Fruit fly (Drosophila melanogaster) whole organism, prepupa: Measurements from ENCODE around the gene SdhBL.
A peak's percentile ranks its signal among the peaks of the same experiment; 100 is the strongest.

ENCODE experiments used
- Blimp-1 ChIP-seq: fragments of 200-800 bp; sonication (Bioruptor generic); optimal IDR thresholded peaks from 3 replicates; lab custom pipeline; 2017; ENCODE audit warnings: missing biosample characterization, missing genetic modification characterization, mild to moderate bottlenecking, moderate library complexity, missing genetic modification reagents
- CG10631 ChIP-seq: fragments of 200-800 bp; sonication (Bioruptor generic); optimal IDR thresholded peaks from 2 replicates; lab custom pipeline; 2016; ENCODE audit warnings: missing biosample characterization, missing genetic modification characterization
- CG10669 ChIP-seq: fragments of 200-800 bp; sonication (Bioruptor generic); optimal IDR thresholded peaks from 3 replicates; lab custom pipeline; 2018; ENCODE audit warnings: missing biosample characterization, mild to moderate bottlenecking, missing genetic modification characterization, moderate library complexity
- CG11294 ChIP-seq: fragments of 200-800 bp; sonication (Bioruptor generic); IDR thresholded peaks from 2 replicates; pipeline ENCODE4 v1.3.6; 2022; ENCODE audit warnings: missing biosample characterization, missing genetic modification characterization
- CG11762 ChIP-seq: fragments of 200-800 bp; sonication (Bioruptor generic); optimal IDR thresholded peaks from 3 replicates; lab custom pipeline; 2016; ENCODE audit warnings: missing biosample characterization, missing genetic modification characterization; ENCODE audit not compliant: insufficient read depth
- CG15336 ChIP-seq: fragments of 200-800 bp; sonication (Bioruptor generic); IDR thresholded peaks from 2 replicates; pipeline ENCODE4 v1.3.6; 2022; ENCODE audit warnings: missing biosample characterization, missing genetic modification characterization
- CG1621 ChIP-seq: fragments of 200-800 bp; sonication (Bioruptor generic); optimal IDR thresholded peaks from 3 replicates; lab custom pipeline; 2018; ENCODE audit warnings: missing biosample characterization, mild to moderate bottlenecking, missing genetic modification characterization
- CG16779 ChIP-seq: fragments of 200-800 bp; sonication (Bioruptor generic); optimal IDR thresholded peaks from 3 replicates; lab custom pipeline; 2017; ENCODE audit warnings: missing biosample characterization, mild to moderate bottlenecking, missing genetic modification characterization
- CG3032 ChIP-seq: fragments of 200-800 bp; optimal IDR thresholded peaks from 2 replicates; lab custom pipeline; 2019; ENCODE audit warnings: missing biosample characterization, mild to moderate bottlenecking, missing genetic modification characterization, moderate library complexity
- CG32006 ChIP-seq: fragments of 200-800 bp; sonication (Bioruptor generic); optimal IDR thresholded peaks from 3 replicates; lab custom pipeline; 2017; ENCODE audit warnings: missing biosample characterization, mild to moderate bottlenecking, missing genetic modification characterization
- CG3919 ChIP-seq: fragments of 200-800 bp; sonication (Bioruptor generic); optimal IDR thresholded peaks from 3 replicates; lab custom pipeline; 2016; ENCODE audit warnings: missing biosample characterization, missing genetic modification characterization
- CG4318 ChIP-seq: fragments of 200-800 bp; sonication (Bioruptor generic); optimal IDR thresholded peaks from 3 replicates; lab custom pipeline; 2017; ENCODE audit warnings: missing biosample characterization, mild to moderate bottlenecking, missing genetic modification characterization
- CG6163 ChIP-seq: fragments of 200-800 bp; sonication (Bioruptor generic); IDR thresholded peaks from 3 replicates; pipeline ENCODE4 v1.3.6; 2022; ENCODE audit warnings: missing biosample characterization, missing genetic modification characterization
- CG6276 ChIP-seq: fragments of 200-800 bp; sonication (Bioruptor generic); optimal IDR thresholded peaks from 2 replicates; lab custom pipeline; 2017; ENCODE audit warnings: missing biosample characterization, mild to moderate bottlenecking, missing genetic modification characterization
- CG6808 ChIP-seq: fragments of 200-800 bp; sonication (Bioruptor generic); optimal IDR thresholded peaks from 3 replicates; lab custom pipeline; 2017; ENCODE audit warnings: missing biosample characterization, missing genetic modification characterization, mild to moderate bottlenecking, moderate library complexity, missing genetic modification reagents
- CG7368 ChIP-seq: fragments of 200-800 bp; sonication (Bioruptor generic); optimal IDR thresholded peaks from 3 replicates; lab custom pipeline; 2016; ENCODE audit warnings: missing biosample characterization, missing genetic modification characterization
- CG8119 ChIP-seq: fragments of 200-800 bp; sonication (Bioruptor generic); IDR thresholded peaks from 3 replicates; pipeline ENCODE4 v1.3.6; 2022; ENCODE audit warnings: missing biosample characterization, missing genetic modification characterization
- CG8319 ChIP-seq: fragments of 200-800 bp; sonication (Bioruptor generic); optimal IDR thresholded peaks from 3 replicates; lab custom pipeline; 2016; ENCODE audit warnings: missing biosample characterization, missing genetic modification characterization
- CG8632 ChIP-seq: fragments of 200-800 bp; sonication (Bioruptor generic); optimal IDR thresholded peaks from 3 replicates; lab custom pipeline; 2016; ENCODE audit warnings: missing biosample characterization, missing genetic modification characterization
- CG9139 ChIP-seq: fragments of 200-800 bp; sonication (Bioruptor generic); optimal IDR thresholded peaks from 3 replicates; lab custom pipeline; 2017; ENCODE audit warnings: missing biosample characterization, mild to moderate bottlenecking, missing genetic modification characterization
- Eip78C ChIP-seq: fragments of 200-800 bp; sonication (Bioruptor generic); peaks from one replicate; lab custom pipeline; 2016; ENCODE audit warnings: missing biosample characterization, missing genetic modification characterization
- Eip93F ChIP-seq: fragments of 200-800 bp; sonication (Bioruptor generic); optimal IDR thresholded peaks from 2 replicates; lab custom pipeline; 2016; ENCODE audit warnings: missing biosample characterization, mild to moderate bottlenecking, missing genetic modification characterization
- Ets21C ChIP-seq: fragments of 200-800 bp; sonication (Bioruptor generic); optimal IDR thresholded peaks from 3 replicates; lab custom pipeline; 2016; ENCODE audit warnings: missing biosample characterization, missing genetic modification characterization
- Ets96B ChIP-seq: fragments of 200-800 bp; optimal IDR thresholded peaks from 2 replicates; lab custom pipeline; 2019; ENCODE audit warnings: missing biosample characterization, mild to moderate bottlenecking, missing genetic modification characterization, moderate library complexity
- Gug ChIP-seq: fragments of 200-800 bp; sonication (Bioruptor generic); IDR thresholded peaks from 2 replicates; pipeline ENCODE4 v1.3.6; 2022; ENCODE audit warnings: missing biosample characterization, missing genetic modification characterization
- Hr38 ChIP-seq: sonication (Bioruptor generic); optimal IDR thresholded peaks from 2 replicates; lab custom pipeline; 2016; ENCODE audit warnings: missing biosample characterization, missing genetic modification characterization
- Hr39 ChIP-seq: fragments of 200-800 bp; sonication (Bioruptor generic); optimal IDR thresholded peaks from 2 replicates; lab custom pipeline; 2016; ENCODE audit warnings: missing biosample characterization, missing genetic modification characterization
- Hr4 ChIP-seq: fragments of 200-800 bp; sonication (Bioruptor generic); optimal IDR thresholded peaks from 3 replicates; lab custom pipeline; 2016; ENCODE audit warnings: missing biosample characterization, missing genetic modification characterization
- Met ChIP-seq: fragments of 200-800 bp; sonication (Bioruptor generic); optimal IDR thresholded peaks from 3 replicates; lab custom pipeline; 2016; ENCODE audit warnings: missing biosample characterization, missing genetic modification characterization
- OdsH ChIP-seq: fragments of 200-800 bp; sonication (Bioruptor generic); optimal IDR thresholded peaks from 3 replicates; lab custom pipeline; 2016; ENCODE audit warnings: missing biosample characterization, missing genetic modification characterization
- Smox ChIP-seq: fragments of 200-800 bp; sonication (Bioruptor generic); optimal IDR thresholded peaks from 3 replicates; lab custom pipeline; 2016; ENCODE audit warnings: missing biosample characterization, missing genetic modification characterization
- Sox14 ChIP-seq: fragments of 200-800 bp; sonication (Bioruptor generic); optimal IDR thresholded peaks from 3 replicates; lab custom pipeline; 2016; ENCODE audit warnings: missing biosample characterization, missing genetic modification characterization
- Sox15 ChIP-seq: fragments of 200-800 bp; sonication (Bioruptor generic); optimal IDR thresholded peaks from 3 replicates; lab custom pipeline; 2016; ENCODE audit warnings: missing biosample characterization, missing genetic modification characterization
- achi ChIP-seq: fragments of 200-800 bp; sonication (Bioruptor generic); optimal IDR thresholded peaks from 3 replicates; lab custom pipeline; 2016; ENCODE audit warnings: missing biosample characterization, missing genetic modification characterization
- cyc ChIP-seq: fragments of 200-800 bp; sonication (Bioruptor generic); optimal IDR thresholded peaks from 3 replicates; lab custom pipeline; 2016; ENCODE audit warnings: missing biosample characterization, missing genetic modification characterization
- dac ChIP-seq: fragments of 200-800 bp; sonication (Bioruptor generic); optimal IDR thresholded peaks from 2 replicates; lab custom pipeline; 2017; ENCODE audit warnings: missing biosample characterization, mild to moderate bottlenecking, missing genetic modification characterization
- dsx ChIP-seq: fragments of 200-800 bp; optimal IDR thresholded peaks from 3 replicates; lab custom pipeline; 2019; ENCODE audit warnings: missing biosample characterization, mild to moderate bottlenecking, missing genetic modification characterization, moderate library complexity; ENCODE audit not compliant: poor library complexity, severe bottlenecking
- eg ChIP-seq: fragments of 200-800 bp; sonication (Bioruptor generic); IDR thresholded peaks from 3 replicates; pipeline ENCODE4 v1.3.6; 2022; ENCODE audit warnings: missing biosample characterization, missing genetic modification characterization
- fd59A ChIP-seq: fragments of 200-800 bp; sonication (Bioruptor generic); optimal IDR thresholded peaks from 2 replicates; lab custom pipeline; 2017; ENCODE audit warnings: missing biosample characterization, mild to moderate bottlenecking, missing genetic modification characterization, missing genetic modification reagents
- fd85E ChIP-seq: fragments of 200-800 bp; sonication (Bioruptor generic); optimal IDR thresholded peaks from 3 replicates; lab custom pipeline; 2016; ENCODE audit warnings: missing biosample characterization, missing genetic modification characterization
- fkh ChIP-seq: fragments of 200-800 bp; sonication (Bioruptor generic); optimal IDR thresholded peaks from 3 replicates; lab custom pipeline; 2017; ENCODE audit warnings: missing biosample characterization, mild to moderate bottlenecking, missing genetic modification characterization, moderate library complexity
- net ChIP-seq: fragments of 200-800 bp; sonication (Bioruptor generic); optimal IDR thresholded peaks from 3 replicates; lab custom pipeline; 2016; ENCODE audit warnings: missing biosample characterization, missing genetic modification characterization
- pdm3 ChIP-seq: fragments of 200-800 bp; sonication (Bioruptor generic); optimal IDR thresholded peaks from 3 replicates; lab custom pipeline; 2016; ENCODE audit warnings: missing biosample characterization, missing genetic modification characterization
- ss ChIP-seq, 2 experiments: fragments of 200-800 bp; sonication (Bioruptor generic); optimal IDR thresholded peaks; 2 replicates in 1 of 2; 3 replicates in 1 of 2; lab custom pipeline; 2017 to 2018; ENCODE audit warnings: mild to moderate bottlenecking in 2 of 2, missing biosample characterization in 2 of 2, missing genetic modification characterization in 2 of 2, moderate library complexity in 1 of 2
- svp ChIP-seq: fragments of 200-800 bp; sonication (Bioruptor generic); peaks from one replicate; lab custom pipeline; 2016; ENCODE audit warnings: missing biosample characterization, missing genetic modification characterization
- topi ChIP-seq: fragments of 200-800 bp; sonication (Bioruptor generic); optimal IDR thresholded peaks from 3 replicates; lab custom pipeline; 2016; ENCODE audit warnings: missing biosample characterization, missing genetic modification characterization
- vri ChIP-seq: fragments of 200-800 bp; sonication (Bioruptor generic); optimal IDR thresholded peaks from 3 replicates; lab custom pipeline; 2016; ENCODE audit warnings: missing biosample characterization, mild to moderate bottlenecking, missing genetic modification characterization

SdhBL gene

DNA sequence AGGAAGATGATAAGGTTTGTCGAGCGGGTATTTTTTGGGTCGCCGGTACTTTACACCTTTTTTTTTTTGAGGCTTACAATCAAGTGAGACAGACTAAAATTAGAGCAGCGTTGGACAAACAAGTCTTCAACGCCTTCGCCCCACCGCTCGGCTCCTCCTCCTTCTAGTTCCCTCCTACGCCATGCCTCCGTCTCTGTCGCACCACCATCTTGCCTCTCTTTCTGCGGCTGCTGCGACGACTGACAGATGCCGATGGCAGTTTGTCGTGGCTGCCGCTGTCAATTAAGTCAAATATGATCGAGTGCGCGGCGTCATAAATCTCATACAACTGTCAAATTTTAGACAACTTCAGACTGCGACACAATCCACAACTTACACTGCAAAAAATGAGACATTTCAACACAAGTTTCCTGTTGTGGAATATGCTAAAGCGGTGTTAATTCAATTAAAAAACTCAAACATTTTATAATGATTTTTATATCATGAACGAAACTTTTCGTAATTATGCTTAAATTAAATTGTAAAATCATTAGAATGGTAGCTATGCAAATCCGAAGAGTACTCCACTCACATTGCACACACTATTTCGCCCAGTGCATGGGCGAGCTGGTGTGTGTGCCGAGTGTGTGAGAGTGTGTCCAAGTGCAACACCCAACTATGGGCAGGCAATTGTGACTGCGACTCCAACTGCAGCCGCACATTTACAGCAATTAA is 26.6 kb downstream of the SdhBL start (continued):
- peak; percentile 22 for TF ChIP-seq CG10631 (GFP tag; lab: Kevin White, UChicago)
- no peak for TF ChIP-seq CG8632
- TF ChIP-seq Met (GFP tag; lab: Kevin White, UChicago) = peak; percentile 20
- peak; percentile 46 for TF ChIP-seq dsx
- TF ChIP-seq Blimp-1 = no peak
- TF ChIP-seq CG32006 = peak; percentile 74
- peak; percentile 25 for TF ChIP-seq Hr39 (GFP tag; lab: Kevin White, UChicago)
- TF ChIP-seq Sox15 = no peak
- TF ChIP-seq Eip78C (GFP tag; lab: Kevin White, UChicago) = peak; percentile 84
- TF ChIP-seq cyc (GFP tag; lab: Kevin White, UChicago) = no peak
- TF ChIP-seq CG1621 (tag; lab: Kevin White, UChicago) = peak; percentile 10
- peak; percentile 28 for TF ChIP-seq CG6808 (GFP tag; lab: Kevin White, UChicago)
- peak; percentile 54 for TF ChIP-seq CG10669
- peak; percentile 51; the same call in 1 of the 3 replicates for TF ChIP-seq CG6163 (GFP tag; lab: Robert Waterston, UW)
- peak; percentile 39 for TF ChIP-seq CG4318 (GFP tag; lab: Kevin White, UChicago)
- TF ChIP-seq Sox14 (GFP tag; lab: Kevin White, UChicago) = peak; percentile 4

DNA sequence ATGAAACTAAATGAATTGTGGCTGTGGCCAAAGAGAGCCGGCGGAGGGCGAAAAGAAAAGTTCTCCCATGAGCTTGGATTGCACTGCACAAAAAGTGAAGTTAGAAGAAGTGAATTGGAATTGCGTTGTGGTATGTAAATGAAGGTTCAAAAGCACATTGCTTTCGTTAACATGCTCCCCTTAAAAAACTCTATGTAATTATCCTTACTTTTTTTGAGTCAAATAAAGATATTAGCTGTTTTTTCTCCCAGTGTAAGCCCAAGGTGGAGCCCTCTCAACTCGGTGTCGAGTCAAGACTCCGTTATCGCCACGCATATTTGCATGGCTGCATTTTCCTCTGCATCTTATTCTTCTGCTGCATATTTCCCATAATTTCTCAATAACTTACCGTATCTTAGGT is 29.3 kb downstream of the SdhBL start:
- TF ChIP-seq CG16779 (tag; lab: Kevin White, UChicago) = peak; percentile 26
- TF ChIP-seq topi = peak; percentile 59
- peak; percentile 40 for TF ChIP-seq Hr4 (GFP tag; lab: Kevin White, UChicago)
- TF ChIP-seq Gug (GFP tag; lab: Robert Waterston, UW) = peak; percentile 59
- peak; percentile 74 for TF ChIP-seq eg (GFP tag; lab: Robert Waterston, UW)
- no peak for TF ChIP-seq vri
- peak; percentile 73 for TF ChIP-seq achi (GFP tag; lab: Kevin White, UChicago)
- peak; percentile 48 for TF ChIP-seq CG8632
- TF ChIP-seq CG15336 (GFP tag; lab: Robert Waterston, UW) = peak; percentile 68
- TF ChIP-seq CG6808 (GFP tag; lab: Kevin White, UChicago) = peak; percentile 79
- peak; percentile 49 for TF ChIP-seq net (GFP tag; lab: Kevin White, UChicago)
- peak; percentile 37 for TF ChIP-seq Sox15
- peak; percentile 78 for TF ChIP-seq CG1621 (tag; lab: Kevin White, UChicago)
- TF ChIP-seq CG3032 = peak; percentile 79
- TF ChIP-seq CG4318 (GFP tag; lab: Kevin White, UChicago) = peak; percentile 21
- peak; percentile 72 for TF ChIP-seq CG3919 (GFP tag; lab: Kevin White, UChicago)
- TF ChIP-seq CG8319 (GFP tag; lab: Kevin White, UChicago) = peak; percentile 6
- peak; percentile 75 for TF ChIP-seq dsx
- TF ChIP-seq pdm3 = peak; percentile 69
- no peak for TF ChIP-seq Hr38 (GFP tag; lab: Kevin White, UChicago)
- peak; percentile 71 for TF ChIP-seq OdsH (GFP tag; lab: Kevin White, UChicago)
- peak; percentile 58 for TF ChIP-seq CG11762
- TF ChIP-seq fkh (GFP tag; lab: Kevin White, UChicago) = no peak
- TF ChIP-seq Smox (GFP tag; lab: Kevin White, UChicago) = peak; percentile 38
- TF ChIP-seq CG10631 (GFP tag; lab: Kevin White, UChicago) = peak; percentile 77
- TF ChIP-seq CG9139 (GFP tag; lab: Kevin White, UChicago) = peak; percentile 62
- peak; percentile 29 for TF ChIP-seq CG6276 (GFP tag; lab: Kevin White, UChicago)
- peak; percentile 67 for TF ChIP-seq Sox14 (GFP tag; lab: Kevin White, UChicago)
- TF ChIP-seq fd59A (GFP tag; lab: Kevin White, UChicago) = peak; percentile 80
- TF ChIP-seq cyc (GFP tag; lab: Kevin White, UChicago) = peak; percentile 44
- peak; percentile 66 for TF ChIP-seq CG32006
- TF ChIP-seq CG7368 (GFP tag; lab: Kevin White, UChicago) = peak; percentile 44
- TF ChIP-seq fd85E (GFP tag; lab: Kevin White, UChicago) = no peak
- peak; percentile 77 for TF ChIP-seq Ets96B
- TF ChIP-seq Blimp-1 = no peak
- TF ChIP-seq dac (GFP tag; lab: Kevin White, UChicago) = no peak
- TF ChIP-seq CG11294 (GFP tag; lab: Robert Waterston, UW) = peak; percentile 51
- TF ChIP-seq Ets21C (GFP tag; lab: Kevin White, UChicago) = peak; percentile 25
- peak; percentile 57 to 75 for TF ChIP-seq ss (GFP tag; optimal IDR thresholded peaks at IDR 0.05; lab: Kevin White, UChicago)
- TF ChIP-seq svp (GFP tag; lab: Kevin White, UChicago) = peak; percentile 72
- TF ChIP-seq CG6163 (GFP tag; lab: Robert Waterston, UW) = peak; percentile 85
- TF ChIP-seq CG8119 (GFP tag; lab: Robert Waterston, UW) = peak; percentile 67
- no peak for TF ChIP-seq Eip93F (GFP tag; lab: Kevin White, UChicago)
